Worm (Caenorhabditis elegans) whole organism, young adult: Measurements from ENCODE around the gene C06C3.10.

ENCODE experiments used
- B0035.1 ChIP-seq: sonication (generic microtip); optimal IDR thresholded peaks from 2 replicates; lab custom pipeline; 2016; ENCODE audit warnings: missing genetic modification characterization, mild to moderate bottlenecking, missing compliant biosample characterization, missing genotype, missing genetic modification reagents
- Y53F4B.3 ChIP-seq: fragments of 200-800 bp; sonication (Bioruptor generic); IDR thresholded peaks from 2 replicates; pipeline ENCODE4 v1.3.6; 2022; ENCODE audit warnings: missing genetic modification reagents, missing genetic modification characterization, missing compliant biosample characterization
- Y56A3A.18 ChIP-seq: fragments of 200-800 bp; sonication (Bioruptor generic); IDR thresholded peaks from 2 replicates; pipeline ENCODE4 v1.3.6; 2022; ENCODE audit warnings: missing genetic modification reagents, missing genetic modification characterization, missing compliant biosample characterization
- Y79H2A.3 ChIP-seq: fragments of 200-800 bp; sonication (Bioruptor generic); conservative IDR thresholded peaks from 2 replicates; pipeline ENCODE4 v1.3.6; 2022; ENCODE audit warnings: missing genetic modification reagents, missing genetic modification characterization, missing compliant biosample characterization
- akir-1 ChIP-seq: fragments of 200-800 bp; sonication (Bioruptor generic); optimal IDR thresholded peaks from 2 replicates; lab custom pipeline; 2018; ENCODE audit warnings: mild to moderate bottlenecking, missing genetic modification characterization, moderate library complexity, missing compliant biosample characterization
- aptf-3 ChIP-seq: fragments of 200-800 bp; sonication (Bioruptor generic); IDR thresholded peaks from 2 replicates; pipeline ENCODE4 v1.3.6; 2022; ENCODE audit warnings: missing genetic modification characterization, missing compliant biosample characterization
- athp-1 ChIP-seq: sonication (generic microtip); optimal IDR thresholded peaks from 2 replicates; lab custom pipeline; 2017; ENCODE audit warnings: mild to moderate bottlenecking, missing genetic modification characterization, missing compliant biosample characterization
- attf-3 ChIP-seq: fragments of 200-800 bp; sonication (Bioruptor generic); conservative IDR thresholded peaks from 2 replicates; pipeline ENCODE4 v1.3.6; 2022; ENCODE audit warnings: missing genetic modification reagents, missing genetic modification characterization, missing compliant biosample characterization
- bed-2 ChIP-seq: fragments of 200-800 bp; sonication (Bioruptor generic); IDR thresholded peaks from 2 replicates; pipeline ENCODE4 v1.3.6; 2022; ENCODE audit warnings: missing genetic modification reagents, missing genetic modification characterization, missing compliant biosample characterization
- ccch-3 ChIP-seq: fragments of 200-800 bp; sonication (Bioruptor generic); optimal IDR thresholded peaks from 2 replicates; lab custom pipeline; 2018; ENCODE audit warnings: mild to moderate bottlenecking, missing genetic modification characterization, missing compliant biosample characterization
- cebp-2 ChIP-seq: fragments of 200-800 bp; sonication (Bioruptor generic); IDR thresholded peaks from 2 replicates; pipeline ENCODE4 v1.3.6; 2022; ENCODE audit warnings: missing genetic modification characterization, missing compliant biosample characterization
- ceh-40 ChIP-seq: fragments of 200-800 bp; sonication (Bioruptor generic); IDR thresholded peaks from 2 replicates; pipeline ENCODE4 v1.3.6; 2022; ENCODE audit warnings: missing genetic modification characterization, missing compliant biosample characterization
- die-1 ChIP-seq: sonication (generic microtip); optimal IDR thresholded peaks from 2 replicates; lab custom pipeline; 2016; ENCODE audit warnings: missing genotype, mild to moderate bottlenecking, missing genetic modification characterization, missing compliant biosample characterization
- dox-1 ChIP-seq: fragments of 200-800 bp; sonication (Bioruptor generic); IDR thresholded peaks from 2 replicates; pipeline ENCODE4 v1.3.6; 2022; ENCODE audit warnings: missing genetic modification reagents, missing genetic modification characterization, missing compliant biosample characterization
- egrh-3 ChIP-seq: fragments of 200-800 bp; sonication (Bioruptor generic); IDR thresholded peaks from 2 replicates; pipeline ENCODE4 v1.3.6; 2022; ENCODE audit warnings: missing genetic modification reagents, missing genetic modification characterization, missing compliant biosample characterization
- gei-17 ChIP-seq: fragments of 200-800 bp; sonication (Bioruptor generic); optimal IDR thresholded peaks from 2 replicates; lab custom pipeline; 2018; ENCODE audit warnings: mild to moderate bottlenecking, missing genetic modification characterization, missing compliant biosample characterization
- hlh-12 ChIP-seq: sonication (generic microtip); optimal IDR thresholded peaks from 2 replicates; lab custom pipeline; 2016; ENCODE audit warnings: missing genetic modification characterization, missing compliant biosample characterization
- hmg-20 ChIP-seq: fragments of 200-800 bp; sonication (Bioruptor generic); IDR thresholded peaks from 2 replicates; pipeline ENCODE4 v1.3.6; 2022; ENCODE audit warnings: missing genetic modification reagents, missing genetic modification characterization, missing compliant biosample characterization
- lag-1 ChIP-seq: fragments of 200-800 bp; sonication (Bioruptor generic); IDR thresholded peaks from 2 replicates; pipeline ENCODE4 v1.3.6; 2022; ENCODE audit warnings: missing genetic modification reagents, missing genetic modification characterization, missing compliant biosample characterization
- let-526 ChIP-seq: fragments of 200-800 bp; sonication (Bioruptor generic); IDR thresholded peaks from 2 replicates; pipeline ENCODE4 v1.3.6; 2022; ENCODE audit warnings: missing genetic modification reagents, missing genetic modification characterization, missing compliant biosample characterization
- lir-1 ChIP-seq: fragments of 200-800 bp; sonication (Bioruptor generic); conservative IDR thresholded peaks from 2 replicates; pipeline ENCODE4 v1.3.6; 2022; ENCODE audit warnings: missing genetic modification reagents, missing genetic modification characterization, missing compliant biosample characterization
- lsy-27 ChIP-seq: sonication (generic microtip); optimal IDR thresholded peaks from 2 replicates; lab custom pipeline; 2017; ENCODE audit warnings: missing genetic modification characterization, mild to moderate bottlenecking, missing compliant biosample characterization, antibody characterized with exemption, missing genotype, borderline replicate concordance; ENCODE audit not compliant: insufficient read depth
- mxl-1 ChIP-seq: sonication (generic microtip); optimal IDR thresholded peaks from 2 replicates; lab custom pipeline; 2016; ENCODE audit warnings: missing genetic modification characterization, missing compliant biosample characterization
- nfya-1 ChIP-seq: sonication (generic microtip); optimal IDR thresholded peaks from 2 replicates; lab custom pipeline; 2017; ENCODE audit warnings: antibody characterized with exemption, missing compliant biosample characterization, missing genetic modification characterization, borderline replicate concordance; ENCODE audit not compliant: insufficient read depth
- nhr-80 ChIP-seq: sonication (generic microtip); optimal IDR thresholded peaks from 2 replicates; lab custom pipeline; 2016; ENCODE audit warnings: missing genetic modification characterization, missing compliant biosample characterization
- rec-8 ChIP-seq, 2 experiments: sonication (generic microtip); optimal IDR thresholded peaks; 2 replicates each; lab custom pipeline; 2016; ENCODE audit warnings: mild to moderate bottlenecking in 2 of 2, missing genetic modification characterization in 2 of 2, missing genetic modification reagents in 2 of 2, missing genotype in 2 of 2, missing biosample characterization in 1 of 2, missing compliant biosample characterization in 1 of 2, moderate library complexity in 1 of 2
- snpc-1.1 ChIP-seq: sonication (generic microtip); optimal IDR thresholded peaks from 2 replicates; lab custom pipeline; 2017; ENCODE audit warnings: missing genetic modification characterization, mild to moderate bottlenecking, missing compliant biosample characterization, antibody characterized with exemption, moderate library complexity, missing genotype, missing genetic modification reagents; ENCODE audit not compliant: insufficient read depth
- snpc-1.3 ChIP-seq: sonication (generic microtip); optimal IDR thresholded peaks from 2 replicates; lab custom pipeline; 2017; ENCODE audit warnings: missing genetic modification characterization, mild to moderate bottlenecking, missing compliant biosample characterization, antibody characterized with exemption, moderate library complexity, missing genotype, missing genetic modification reagents; ENCODE audit not compliant: insufficient read depth
- snpc-3.4 ChIP-seq: sonication (generic microtip); optimal IDR thresholded peaks from 2 replicates; lab custom pipeline; 2017; ENCODE audit warnings: missing genetic modification characterization, mild to moderate bottlenecking, missing compliant biosample characterization, antibody characterized with exemption, moderate library complexity, missing genotype, missing genetic modification reagents
- tbp1 ChIP-seq: fragments of 200-800 bp; sonication (Bioruptor generic); optimal IDR thresholded peaks from 2 replicates; lab custom pipeline; 2018; ENCODE audit warnings: mild to moderate bottlenecking, missing genetic modification characterization, missing compliant biosample characterization
- xnd-1 ChIP-seq: sonication (generic microtip); optimal IDR thresholded peaks from 2 replicates; lab custom pipeline; 2016; ENCODE audit warnings: missing genotype, missing genetic modification reagents, missing genetic modification characterization, missing compliant biosample characterization
- zfh-2 ChIP-seq: fragments of 200-800 bp; sonication (Bioruptor generic); conservative IDR thresholded peaks from 2 replicates; pipeline ENCODE4 v1.3.6; 2022; ENCODE audit warnings: missing genetic modification reagents, missing genetic modification characterization, missing compliant biosample characterization
- ztf-25 ChIP-seq: fragments of 200-800 bp; sonication (Bioruptor generic); IDR thresholded peaks from 2 replicates; pipeline ENCODE4 v1.3.6; 2022; ENCODE audit warnings: missing genetic modification reagents, missing genetic modification characterization, missing compliant biosample characterization
- ztf-28 ChIP-seq: fragments of 200-800 bp; sonication (Bioruptor generic); IDR thresholded peaks from 2 replicates; pipeline ENCODE4 v1.3.6; 2022; ENCODE audit warnings: missing genetic modification reagents, missing genetic modification characterization, missing compliant biosample characterization

The C06C3.10 gene

ce11 chrII:9397496-9397895 lies 20.4 kb upstream of the C06C3.10 start, which contains the start of gene Y51B9A.9:
TSS of gene Y51B9A.9 (minus strand) at chrII:9397596.
- no peak for TF ChIP-seq Y79H2A.3 (GFP tag; lab: Robert Waterston, UW)
- TF ChIP-seq aptf-3 (GFP tag; lab: Robert Waterston, UW), result no peak
- no peak for TF ChIP-seq athp-1 (tag; lab: Kevin White, UChicago)
- TF ChIP-seq snpc-3.4 (tag; lab: Kevin White, UChicago), result no peak
- no peak for TF ChIP-seq nhr-80
- no peak for TF ChIP-seq bed-2 (GFP tag; lab: Robert Waterston, UW)
- no peak for TF ChIP-seq hmg-20 (GFP tag; lab: Robert Waterston, UW)
- TF ChIP-seq xnd-1 (tag; lab: Kevin White, UChicago), result no peak
- no peak for TF ChIP-seq Y56A3A.18 (GFP tag; lab: Robert Waterston, UW)
- TF ChIP-seq, all 124 proteins: peak for 0

ce11 chrII:9392724-9393123 lies 15.7 kb upstream of the C06C3.10 start, which contains the start of gene lido-17:
TSS of gene lido-17 (minus strand) at chrII:9392824.
- no peak for TF ChIP-seq egrh-3
- TF ChIP-seq zfh-2 (GFP tag; lab: Robert Waterston, UW), result no peak
- no peak for TF ChIP-seq bed-2 (GFP tag; lab: Robert Waterston, UW)
- TF ChIP-seq B0035.1 (tag; lab: Kevin White, UChicago), result no peak
- TF ChIP-seq die-1 (tag; lab: Kevin White, UChicago), result no peak
- no peak for TF ChIP-seq dox-1 (GFP tag; lab: Robert Waterston, UW)
- no peak for TF ChIP-seq mxl-1 (tag; lab: Kevin White, UChicago)
- TF ChIP-seq snpc-1.3 (tag; lab: Kevin White, UChicago), result no peak
- TF ChIP-seq tbp1, result no peak
- TF ChIP-seq nfya-1 (tag; lab: Kevin White, UChicago), result no peak
- no peak for TF ChIP-seq attf-3 (GFP tag; lab: Robert Waterston, UW)
- TF ChIP-seq lag-1 (GFP tag; lab: Robert Waterston, UW), result no peak
- TF ChIP-seq let-526, result no peak
- TF ChIP-seq cebp-2 (GFP tag; lab: Robert Waterston, UW), result no peak
- no peak for TF ChIP-seq akir-1
- TF ChIP-seq Y53F4B.3 (GFP tag; lab: Robert Waterston, UW), result no peak
- no peak for TF ChIP-seq gei-17 (GFP tag; lab: Kevin White, UChicago)
- TF ChIP-seq ztf-28 (GFP tag; lab: Robert Waterston, UW), result no peak
- TF ChIP-seq lsy-27, result no peak
- no peak for TF ChIP-seq hmg-20 (GFP tag; lab: Robert Waterston, UW)

- TF ChIP-seq rec-8 (tag; optimal IDR thresholded peaks at IDR 0.05; lab: Kevin White, UChicago) (no peak), ccch-3 (GFP tag; lab: Kevin White, UChicago) (no peak), ztf-25 (no peak), lir-1 (no peak), B0035.1 (tag; lab: Kevin White, UChicago) (no peak)
These were observed 8.2 kb upstream of the C06C3.10 start, which contains the start of gene C06C3.7 for ce11 chrII:9385241-9385640. TSS of gene C06C3.7 (plus strand) at chrII:9385541.

- TF ChIP-seq lag-1 (GFP tag; lab: Robert Waterston, UW), result no peak
- no peak for TF ChIP-seq ceh-40
- TF ChIP-seq snpc-1.1, result no peak
- TF ChIP-seq athp-1 (tag; lab: Kevin White, UChicago), result no peak
- no peak for TF ChIP-seq Y53F4B.3 (GFP tag; lab: Robert Waterston, UW)
- TF ChIP-seq Y79H2A.3 (GFP tag; lab: Robert Waterston, UW), result no peak
- no peak for TF ChIP-seq hlh-12 (tag; lab: Kevin White, UChicago)
These were observed 2.7 kb upstream of the C06C3.10 start, which contains the start of gene srh-48 for ce11 chrII:9379796-9380195. TSS of gene srh-48 (plus strand) at chrII:9380096.
